Fruit fly (Drosophila melanogaster) whole organism, embryonic: ENCODE measurements around the gene CG15186.

Experiments used
- Atf6 ChIP-seq: fragments of 200-800 bp; sonication (Bioruptor generic); IDR thresholded peaks from 2 replicates; pipeline ENCODE4 v1.3.6; 2022; ENCODE audit warnings: missing biosample characterization, missing genetic modification characterization
- CG11085 ChIP-seq: fragments of 200-800 bp; sonication (Bioruptor generic); IDR thresholded peaks from 2 replicates; pipeline ENCODE4 v1.3.6; 2022; ENCODE audit warnings: missing biosample characterization, missing genetic modification characterization
- CG11695 ChIP-seq: fragments of 200-800 bp; sonication (Bioruptor generic); IDR thresholded peaks from 3 replicates; pipeline ENCODE4 v1.3.6; 2022; ENCODE audit warnings: missing biosample characterization, missing genetic modification characterization
- CG13296 ChIP-seq: fragments of 200-800 bp; sonication (Bioruptor generic); optimal IDR thresholded peaks from 3 replicates; lab custom pipeline; 2018; ENCODE audit warnings: missing biosample characterization, mild to moderate bottlenecking, missing genetic modification characterization
- CG1647 ChIP-seq: fragments of 200-800 bp; sonication (Bioruptor generic); optimal IDR thresholded peaks from 3 replicates; lab custom pipeline; 2016; ENCODE audit warnings: missing biosample characterization, missing genetic modification characterization
- CG1792 ChIP-seq: fragments of 200-800 bp; sonication (Bioruptor generic); optimal IDR thresholded peaks from 2 replicates; lab custom pipeline; 2016; ENCODE audit warnings: missing biosample characterization, missing genetic modification characterization
- CG18599 ChIP-seq: fragments of 200-800 bp; sonication (Bioruptor generic); optimal IDR thresholded peaks from 3 replicates; lab custom pipeline; 2017; ENCODE audit warnings: missing biosample characterization, missing genetic modification characterization, mild to moderate bottlenecking, moderate library complexity, missing genetic modification reagents
- CG30403 ChIP-seq: fragments of 200-800 bp; sonication (Bioruptor generic); optimal IDR thresholded peaks from 3 replicates; lab custom pipeline; 2016; ENCODE audit warnings: missing biosample characterization, missing genetic modification characterization
- CG4328 ChIP-seq: fragments of 200-800 bp; sonication (Bioruptor generic); optimal IDR thresholded peaks from 3 replicates; lab custom pipeline; 2017; ENCODE audit warnings: missing biosample characterization, missing genetic modification reagents, missing genetic modification characterization
- CG5180 ChIP-seq: fragments of 200-800 bp; sonication (Bioruptor generic); optimal IDR thresholded peaks from 3 replicates; lab custom pipeline; 2017; ENCODE audit warnings: missing biosample characterization, missing genetic modification characterization, mild to moderate bottlenecking, moderate library complexity, missing genetic modification reagents
- CG7372 ChIP-seq: fragments of 200-800 bp; sonication (Bioruptor generic); IDR thresholded peaks from 2 replicates; pipeline ENCODE4 v1.3.6; 2022; ENCODE audit warnings: missing biosample characterization, missing genetic modification characterization
- CG7745 ChIP-seq: fragments of 200-800 bp; sonication (Bioruptor generic); optimal IDR thresholded peaks from 2 replicates; lab custom pipeline; 2018; ENCODE audit warnings: missing biosample characterization, mild to moderate bottlenecking, missing genetic modification characterization, moderate library complexity
- CG8924 ChIP-seq: fragments of 200-800 bp; optimal IDR thresholded peaks from 3 replicates; lab custom pipeline; 2019; ENCODE audit warnings: missing biosample characterization, mild to moderate bottlenecking, missing genetic modification characterization, moderate library complexity
- CG9215 ChIP-seq: fragments of 200-800 bp; sonication (Bioruptor generic); IDR thresholded peaks from 2 replicates; pipeline ENCODE4 v1.3.6; 2022; ENCODE audit warnings: missing biosample characterization, missing genetic modification characterization
- CoRest ChIP-seq: fragments of 200-800 bp; sonication (Bioruptor generic); optimal IDR thresholded peaks from 3 replicates; lab custom pipeline; 2018; ENCODE audit warnings: missing biosample characterization, mild to moderate bottlenecking, missing genetic modification characterization, moderate library complexity
- Dp ChIP-seq: fragments of 200-800 bp; sonication (Bioruptor generic); optimal IDR thresholded peaks from 2 replicates; lab custom pipeline; 2018; ENCODE audit warnings: missing biosample characterization, mild to moderate bottlenecking, missing genetic modification characterization, moderate library complexity
- Eip74EF ChIP-seq, 2 experiments: fragments of 200-800 bp in 1 of 2; fragments of >200 bp in 1 of 2; sonication (Bioruptor generic) in 1 of 2; optimal IDR thresholded peaks; 2 replicates each; lab custom pipeline; 2017 to 2019; ENCODE audit warnings: missing biosample characterization in 2 of 2, missing genetic modification characterization in 2 of 2, mild to moderate bottlenecking in 1 of 2, moderate library complexity in 1 of 2
- Ets65A ChIP-seq: fragments of 200-800 bp; sonication (Bioruptor generic); peaks from one replicate; lab custom pipeline; 2016; ENCODE audit warnings: missing biosample characterization, missing genetic modification characterization
- Fer2 ChIP-seq: fragments of 200-800 bp; sonication (Bioruptor generic); optimal IDR thresholded peaks from 2 replicates; lab custom pipeline; 2018; ENCODE audit warnings: missing biosample characterization, mild to moderate bottlenecking, missing genetic modification characterization, moderate library complexity
- GATAe ChIP-seq: fragments of 200-800 bp; sonication (Bioruptor generic); conservative IDR thresholded peaks from 2 replicates; pipeline ENCODE4 v1.3.6; 2022; ENCODE audit warnings: missing biosample characterization, missing genetic modification characterization
- Gsc ChIP-seq: fragments of 200-800 bp; sonication (Bioruptor generic); IDR thresholded peaks from 2 replicates; pipeline ENCODE4 v1.3.6; 2022; ENCODE audit warnings: missing biosample characterization, missing genetic modification characterization
- Hmr ChIP-seq: fragments of 200-800 bp; sonication (Bioruptor generic); optimal IDR thresholded peaks from 3 replicates; lab custom pipeline; 2017; ENCODE audit warnings: mild to moderate bottlenecking, missing biosample characterization, missing genetic modification reagents, missing genetic modification characterization
- Kr ChIP-seq: fragments of 200-800 bp; sonication (Bioruptor generic); optimal IDR thresholded peaks from 2 replicates; lab custom pipeline; 2017; ENCODE audit warnings: missing biosample characterization, mild to moderate bottlenecking, missing genetic modification characterization
- MESR4 ChIP-seq: fragments of 200-800 bp; sonication (Bioruptor generic); optimal IDR thresholded peaks from 2 replicates; lab custom pipeline; 2018; ENCODE audit warnings: missing biosample characterization, mild to moderate bottlenecking, missing genetic modification characterization, moderate library complexity
- Med ChIP-seq: fragments of 200-800 bp; sonication (Bioruptor generic); peaks from one replicate; lab custom pipeline; 2016; ENCODE audit warnings: missing biosample characterization, missing genetic modification characterization, mild to moderate bottlenecking, inconsistent platforms, moderate library complexity
- Meics ChIP-seq: fragments of 200-800 bp; sonication (Bioruptor generic); optimal IDR thresholded peaks from 2 replicates; lab custom pipeline; 2017; ENCODE audit warnings: missing biosample characterization, mild to moderate bottlenecking, missing genetic modification characterization
- Nf-YA ChIP-seq: fragments of 200-800 bp; sonication (Bioruptor generic); IDR thresholded peaks from 2 replicates; pipeline ENCODE4 v1.3.6; 2022; ENCODE audit warnings: missing biosample characterization, missing genetic modification characterization
- Ptx1 ChIP-seq: fragments of 200-800 bp; sonication (Bioruptor generic); IDR thresholded peaks from 2 replicates; pipeline ENCODE4 v1.3.6; 2022; ENCODE audit warnings: missing biosample characterization, missing genetic modification characterization
- Side ChIP-seq: fragments of 200-800 bp; sonication (Bioruptor generic); optimal IDR thresholded peaks from 2 replicates; lab custom pipeline; 2016; ENCODE audit warnings: missing biosample characterization, missing genetic modification characterization
- YL-1 ChIP-seq: fragments of 200-800 bp; sonication (Bioruptor generic); optimal IDR thresholded peaks from 3 replicates; lab custom pipeline; 2017; ENCODE audit warnings: missing biosample characterization, mild to moderate bottlenecking, missing genetic modification characterization
- az2 ChIP-seq: fragments of 200-800 bp; sonication (Bioruptor generic); optimal IDR thresholded peaks from 3 replicates; lab custom pipeline; 2016; ENCODE audit warnings: missing biosample characterization, missing genetic modification characterization
- cato ChIP-seq: fragments of 200-800 bp; sonication (Bioruptor generic); optimal IDR thresholded peaks from 2 replicates; lab custom pipeline; 2016; ENCODE audit warnings: missing biosample characterization, missing genetic modification characterization, borderline replicate concordance
- exex ChIP-seq: fragments of 200-800 bp; sonication (Bioruptor generic); optimal IDR thresholded peaks from 4 replicates; lab custom pipeline; 2018; ENCODE audit warnings: missing biosample characterization, mild to moderate bottlenecking, missing genetic modification characterization, moderate library complexity
- gfzf ChIP-seq: fragments of 200-800 bp; sonication (Bioruptor generic); optimal IDR thresholded peaks from 2 replicates; lab custom pipeline; 2016; ENCODE audit warnings: missing biosample characterization, mild to moderate bottlenecking, missing genetic modification characterization, moderate library complexity
- ham ChIP-seq: fragments of 200-800 bp; sonication (Bioruptor generic); IDR thresholded peaks from 2 replicates; pipeline ENCODE4 v1.3.6; 2022; ENCODE audit warnings: missing biosample characterization, missing genetic modification characterization
- hkb ChIP-seq, 2 experiments: fragments of 200-800 bp in 1 of 2; fragments of >200 bp in 1 of 2; sonication (Bioruptor generic) in 1 of 2; IDR thresholded peaks in 1 of 2; optimal IDR thresholded peaks in 1 of 2; 2 replicates each; pipeline versions ENCODE4 v1.3.6 to Lab custom; 2017 to 2022; ENCODE audit warnings: missing biosample characterization in 1 of 2, missing genetic modification characterization in 1 of 2
- hth ChIP-seq: fragments of >200 bp; optimal IDR thresholded peaks from 2 replicates; lab custom pipeline; 2017; ENCODE audit warnings: inconsistent platforms
- kah ChIP-seq: fragments of 200-800 bp; sonication (Bioruptor generic); optimal IDR thresholded peaks from 2 replicates; lab custom pipeline; 2018; ENCODE audit warnings: missing biosample characterization, mild to moderate bottlenecking, missing genetic modification characterization
- lmd ChIP-seq: fragments of 200-800 bp; sonication (Bioruptor generic); IDR thresholded peaks from 2 replicates; pipeline ENCODE4 v1.3.6; 2022; ENCODE audit warnings: missing biosample characterization, missing genetic modification characterization
- luna ChIP-seq: fragments of 200-800 bp; sonication (Bioruptor generic); optimal IDR thresholded peaks from 2 replicates; lab custom pipeline; 2016; ENCODE audit warnings: missing biosample characterization, missing genetic modification characterization
- oc ChIP-seq: fragments of 200-800 bp; sonication (Bioruptor generic); optimal IDR thresholded peaks from 2 replicates; lab custom pipeline; 2018; ENCODE audit warnings: missing biosample characterization, mild to moderate bottlenecking, missing genetic modification characterization, moderate library complexity
- onecut ChIP-seq: fragments of 200-800 bp; sonication (Bioruptor generic); IDR thresholded peaks from 2 replicates; pipeline ENCODE4 v1.3.6; 2022; ENCODE audit warnings: missing biosample characterization, missing genetic modification characterization
- otp ChIP-seq: fragments of 200-800 bp; sonication (Bioruptor generic); IDR thresholded peaks from 3 replicates; pipeline ENCODE4, ENCODE4 v1.3.6; 2022; ENCODE audit warnings: missing biosample characterization, missing genetic modification characterization
- pan ChIP-seq, 4 experiments: fragments of >200 bp in 3 of 4; fragments of 200-800 bp in 1 of 4; sonication (Bioruptor generic) in 1 of 4; optimal IDR thresholded peaks in 3 of 4; IDR thresholded peaks in 1 of 4; 2 replicates each; pipeline versions ENCODE4 v1.3.6 to Lab custom; 2017 to 2022; ENCODE audit warnings: missing biosample characterization in 2 of 4, missing genetic modification characterization in 2 of 4, mixed read lengths in 1 of 4
- row ChIP-seq: fragments of 200-800 bp; sonication (Bioruptor generic); IDR thresholded peaks from 3 replicates; pipeline ENCODE4 v1.3.6; 2022; ENCODE audit warnings: missing biosample characterization, missing genetic modification characterization
- salm ChIP-seq: fragments of 200-800 bp; sonication (Bioruptor generic); optimal IDR thresholded peaks from 2 replicates; lab custom pipeline; 2018; ENCODE audit warnings: missing biosample characterization, mild to moderate bottlenecking, missing genetic modification characterization
- sqz ChIP-seq: fragments of 200-800 bp; sonication (Bioruptor generic); optimal IDR thresholded peaks from 3 replicates; lab custom pipeline; 2018; ENCODE audit warnings: missing biosample characterization, mild to moderate bottlenecking, missing genetic modification characterization
- sug ChIP-seq: fragments of 200-800 bp; optimal IDR thresholded peaks from 2 replicates; lab custom pipeline; 2019; ENCODE audit warnings: missing biosample characterization, mild to moderate bottlenecking, missing genetic modification characterization, moderate library complexity
- unpg ChIP-seq: fragments of 200-800 bp; sonication (Bioruptor generic); optimal IDR thresholded peaks from 3 replicates; lab custom pipeline; 2018; ENCODE audit warnings: missing biosample characterization, mild to moderate bottlenecking, missing genetic modification characterization, moderate library complexity
- vnd ChIP-seq: fragments of 200-800 bp; sonication (Bioruptor generic); IDR thresholded peaks from 3 replicates; pipeline ENCODE4 v1.3.6; 2022; ENCODE audit warnings: missing biosample characterization, missing genetic modification characterization; ENCODE audit not compliant: partially characterized antibody

CG15186 gene

dm6 chr3R:6432784-6433469 is 45.2 kb upstream of the CG15186 start (continued):
- TF ChIP-seq Ets65A (GFP tag; lab: Kevin White, UChicago) (peak; percentile 7), unpg (peak; percentile 39), vnd (GFP tag; lab: Robert Waterston, UW) (no peak), Kr (no peak), CG13296 (GFP tag; lab: Kevin White, UChicago) (peak; percentile 33), Atf6 (GFP tag; lab: Robert Waterston, UW) (no peak), MESR4 (GFP tag; lab: Kevin White, UChicago) (no peak), salm (tag; lab: Kevin White, UChicago) (peak; percentile 34), exex (tag; lab: Kevin White, UChicago) (peak; percentile 45), ham (no peak), oc (no peak), CG8924 (tag; lab: Kevin White, UChicago) (no peak), Eip74EF (GFP tag; optimal IDR thresholded peaks at IDR 0.05; lab: Kevin White, UChicago) (peak in 1 of 2 experiments; percentile 50), CG7745 (tag; lab: Kevin White, UChicago) (no peak), sqz (GFP tag; lab: Kevin White, UChicago) (peak; percentile 86), CG1647 (no peak), CG11085 (GFP tag; lab: Robert Waterston, UW) (no peak), Fer2 (no peak), CG7372 (GFP tag; lab: Robert Waterston, UW) (no peak), kah (peak; percentile 29), CG1792 (GFP tag; lab: Kevin White, UChicago) (no peak), Gsc (GFP tag; lab: Robert Waterston, UW) (no peak), hkb (optimal IDR thresholded peaks at IDR 0.05; lab: Kevin White, UChicago) (no peak), hkb (GFP tag; IDR thresholded peaks at IDR 0.05; lab: Robert Waterston, UW) (0 out of 2 replicates have a peak, but pooled peaks have one; percentile 15), CG5180 (GFP tag; lab: Kevin White, UChicago) (no peak), Dp (no peak), sug (tag; lab: Kevin White, UChicago) (peak; percentile 60), Hmr (no peak), Med (GFP tag; lab: Kevin White, UChicago) (peak; percentile 20), CG9215 (no peak), luna (GFP tag; lab: Kevin White, UChicago) (no peak), hth (no peak), Side (GFP tag; lab: Kevin White, UChicago) (no peak), onecut (GFP tag; lab: Robert Waterston, UW) (no peak), Nf-YA (no peak), GATAe (GFP tag; lab: Robert Waterston, UW) (peak; percentile 72; the same call in 1 of the 2 replicates), az2 (no peak), CG18599 (GFP tag; lab: Kevin White, UChicago) (no peak)

DNA sequence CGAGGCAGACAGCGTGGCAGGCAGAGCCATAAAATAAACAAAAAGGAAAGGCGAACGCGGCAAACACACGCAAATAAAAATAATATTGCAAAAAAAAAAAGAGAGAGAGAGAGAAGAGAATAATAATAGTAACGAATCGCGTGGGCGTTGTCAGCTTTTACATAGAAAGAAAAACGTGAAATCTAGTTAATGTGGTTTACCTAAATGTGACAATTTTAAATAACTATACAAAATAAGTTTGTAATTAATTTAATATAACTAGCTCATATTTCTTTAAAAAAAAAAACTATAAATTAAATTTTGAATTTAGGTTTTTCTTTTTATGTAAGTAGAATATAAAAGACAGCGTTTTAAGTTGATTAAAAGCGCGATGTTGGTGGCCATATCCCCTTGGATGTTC is 44.2 kb upstream of the CG15186 start:
- no peak for TF ChIP-seq pan (optimal IDR thresholded peaks at IDR 0.05; lab: Kevin White, UChicago)
- peak in 1 of 2 experiments; percentile 22 for TF ChIP-seq pan (GFP tag; optimal IDR thresholded peaks at IDR 0.05 in 1 of 2, IDR thresholded peaks at IDR 0.05 in 1 of 2)
- no peak for TF ChIP-seq cato (GFP tag; lab: Kevin White, UChicago)
- TF ChIP-seq CG4328 (GFP tag; lab: Kevin White, UChicago) = no peak
- TF ChIP-seq YL-1 = no peak
- TF ChIP-seq Ptx1 = peak; percentile 49
- peak; percentile 12 for TF ChIP-seq CG30403 (GFP tag; lab: Kevin White, UChicago)
- peak; percentile 27 for TF ChIP-seq Hmr
- TF ChIP-seq lmd (GFP tag; lab: Robert Waterston, UW) = peak; percentile 21; the same call in 1 of the 2 replicates
- peak; percentile 9 for TF ChIP-seq CoRest (tag; lab: Kevin White, UChicago)
- TF ChIP-seq Meics (GFP tag; lab: Kevin White, UChicago) = peak; percentile 35
- TF ChIP-seq otp (GFP tag; lab: Robert Waterston, UW) = no peak
- 0 out of 3 replicates have a peak, but pooled peaks have one; percentile 24 for TF ChIP-seq CG11695 (GFP tag; lab: Robert Waterston, UW)
- TF ChIP-seq gfzf (GFP tag; lab: Kevin White, UChicago) = no peak
- TF ChIP-seq CG18599 (GFP tag; lab: Kevin White, UChicago) = peak; percentile 3
- TF ChIP-seq row (GFP tag; lab: Robert Waterston, UW) = peak; percentile 47; the same call in 2 of the 3 replicates
